Fruit fly (Drosophila melanogaster): Measurements from ENCODE around the gene Nep7.

DNA sequence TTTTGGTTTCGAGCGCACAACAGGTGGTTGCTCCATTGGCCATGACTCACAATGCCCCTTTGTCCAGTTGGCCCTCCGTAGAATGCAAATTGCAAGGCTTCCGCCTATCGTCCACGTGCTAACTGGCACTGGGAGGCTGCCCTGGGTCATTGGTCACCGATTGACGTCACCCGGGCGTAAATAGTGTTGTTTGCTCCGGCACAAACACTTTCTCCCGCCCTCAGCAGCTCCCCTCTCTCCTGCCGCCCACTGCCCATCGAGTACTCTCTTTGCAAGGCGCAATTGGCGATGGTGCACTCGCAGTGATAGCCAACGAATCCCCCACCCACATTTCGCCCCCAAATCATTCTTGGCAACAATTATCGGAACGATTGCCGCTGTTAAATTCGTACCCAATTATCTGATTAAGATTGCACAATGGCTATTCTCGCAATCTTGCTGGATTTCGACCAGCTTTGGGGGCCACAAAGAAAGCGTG lies 27.9 kb upstream of the Nep7 start:
- TF ChIP-seq OdsH (GFP tag; optimal IDR thresholded peaks at IDR 0.05) (no peak), CG16779 (tag; optimal IDR thresholded peaks at IDR 0.05) (no peak), CG8319 (GFP tag; optimal IDR thresholded peaks at IDR 0.05) (no peak), Sox14 (GFP tag; optimal IDR thresholded peaks at IDR 0.05) (peak; percentile 20), Smox (GFP tag; optimal IDR thresholded peaks at IDR 0.05) (no peak), CG10669 (GFP tag; optimal IDR thresholded peaks at IDR 0.05) (no peak)

Data from whole organism, prepupa.